Fruit fly (Drosophila melanogaster) whole organism, pupa: Measurements from ENCODE around the gene CG31178.

Experiments used
- CG10348 ChIP-seq: fragments of 200-800 bp; sonication (Bioruptor generic); IDR thresholded peaks from 2 replicates; pipeline ENCODE4 v1.3.6; 2022; ENCODE audit warnings: missing biosample characterization, missing genetic modification characterization
- CG12605 ChIP-seq: fragments of 200-800 bp; sonication (Bioruptor generic); IDR thresholded peaks from 2 replicates; pipeline ENCODE4 v1.3.6; 2022; ENCODE audit warnings: missing biosample characterization, missing genetic modification characterization
- CG13204 ChIP-seq: fragments of 200-800 bp; sonication (Bioruptor generic); optimal IDR thresholded peaks from 2 replicates; lab custom pipeline; 2018; ENCODE audit warnings: missing biosample characterization, mild to moderate bottlenecking, missing genetic modification characterization, moderate library complexity
- CG14655 ChIP-seq: fragments of 200-800 bp; sonication (Bioruptor generic); optimal IDR thresholded peaks from 3 replicates; lab custom pipeline; 2017; ENCODE audit warnings: mild to moderate bottlenecking, missing biosample characterization, missing genetic modification reagents, missing genetic modification characterization
- CG15710 ChIP-seq: fragments of 200-800 bp; sonication (Bioruptor generic); optimal IDR thresholded peaks from 2 replicates; lab custom pipeline; 2018; ENCODE audit warnings: missing biosample characterization, mild to moderate bottlenecking, missing genetic modification characterization, moderate library complexity
- CG17806 ChIP-seq: fragments of 200-800 bp; sonication (Bioruptor generic); optimal IDR thresholded peaks from 2 replicates; lab custom pipeline; 2018; ENCODE audit warnings: missing biosample characterization, mild to moderate bottlenecking, missing genetic modification characterization, moderate library complexity
- CG32121 ChIP-seq: fragments of 200-800 bp; sonication (Bioruptor generic); IDR thresholded peaks from 2 replicates; pipeline ENCODE4 v1.3.6; 2022; ENCODE audit warnings: missing biosample characterization, missing genetic modification characterization
- CG34367 ChIP-seq: fragments of 200-800 bp; sonication (Bioruptor generic); optimal IDR thresholded peaks from 2 replicates; lab custom pipeline; 2018; ENCODE audit warnings: missing biosample characterization, mild to moderate bottlenecking, missing genetic modification characterization
- CG4496 ChIP-seq: fragments of 200-800 bp; sonication (Bioruptor generic); IDR thresholded peaks from 3 replicates; pipeline ENCODE4 v1.3.6; 2022; ENCODE audit warnings: missing biosample characterization, missing genetic modification characterization
- CG8159 ChIP-seq: fragments of 200-800 bp; sonication (Bioruptor generic); optimal IDR thresholded peaks from 3 replicates; lab custom pipeline; 2018; ENCODE audit warnings: missing biosample characterization, mild to moderate bottlenecking, missing genetic modification characterization, moderate library complexity
- CG8301 ChIP-seq: fragments of 200-800 bp; sonication (Bioruptor generic); optimal IDR thresholded peaks from 2 replicates; lab custom pipeline; 2018; ENCODE audit warnings: missing biosample characterization, mild to moderate bottlenecking, missing genetic modification characterization
- CG9948 ChIP-seq: fragments of 200-800 bp; sonication (Bioruptor generic); optimal IDR thresholded peaks from 2 replicates; lab custom pipeline; 2018; ENCODE audit warnings: missing biosample characterization, mild to moderate bottlenecking, missing genetic modification characterization, moderate library complexity
- D1 ChIP-seq: fragments of 200-800 bp; sonication (Bioruptor generic); optimal IDR thresholded peaks from 2 replicates; lab custom pipeline; 2018; ENCODE audit warnings: missing biosample characterization, mild to moderate bottlenecking, missing genetic modification characterization, moderate library complexity
- EcR ChIP-seq: fragments of 200-800 bp; sonication (Bioruptor generic); optimal IDR thresholded peaks from 3 replicates; lab custom pipeline; 2019; ENCODE audit warnings: missing biosample characterization, missing genetic modification characterization, mild to moderate bottlenecking, moderate library complexity, missing genetic modification reagents
- Ets98B ChIP-seq: fragments of 200-800 bp; sonication (Bioruptor generic); IDR thresholded peaks from 2 replicates; pipeline ENCODE4 v1.3.6; 2022; ENCODE audit warnings: missing biosample characterization, missing genetic modification characterization
- Pif1A ChIP-seq: fragments of 200-800 bp; sonication (Bioruptor generic); optimal IDR thresholded peaks from 3 replicates; lab custom pipeline; 2016; ENCODE audit warnings: missing biosample characterization, missing genetic modification characterization
- Pif1B ChIP-seq: fragments of 200-800 bp; sonication (Bioruptor generic); optimal IDR thresholded peaks from 3 replicates; lab custom pipeline; 2016; ENCODE audit warnings: missing biosample characterization, missing genetic modification characterization
- Snoo ChIP-seq: fragments of 200-800 bp; sonication (Bioruptor generic); optimal IDR thresholded peaks from 3 replicates; lab custom pipeline; 2017; ENCODE audit warnings: missing biosample characterization, mild to moderate bottlenecking, missing genetic modification characterization, inconsistent platforms
- fd96Ca ChIP-seq: fragments of 200-800 bp; sonication (Bioruptor generic); IDR thresholded peaks from 3 replicates; pipeline ENCODE4 v1.3.6; 2022; ENCODE audit warnings: missing biosample characterization, missing genetic modification characterization
- gl ChIP-seq: fragments of 200-800 bp; sonication (Bioruptor generic); optimal IDR thresholded peaks from 2 replicates; lab custom pipeline; 2018; ENCODE audit warnings: missing biosample characterization, mild to moderate bottlenecking, missing genetic modification characterization
- rn ChIP-seq: fragments of 200-800 bp; sonication (Bioruptor generic); IDR thresholded peaks from 2 replicates; pipeline ENCODE4 v1.3.6; 2022; ENCODE audit warnings: missing biosample characterization, missing genetic modification characterization

Gene CG31178

dm6 chr3R:21828785-21829486 is 44.6 kb upstream of the CG31178 start:
- TF ChIP-seq Ets98B (GFP tag; lab: Robert Waterston, UW): peak; percentile 74
- TF ChIP-seq CG9948 (tag; lab: Kevin White, UChicago): peak; percentile 92
- TF ChIP-seq rn (GFP tag; lab: Robert Waterston, UW): peak; percentile 58; the same call in 1 of the 2 replicates
- peak; percentile 78 for TF ChIP-seq CG17806 (tag; lab: Kevin White, UChicago)
- peak; percentile 68 for TF ChIP-seq Pif1A (GFP tag; lab: Kevin White, UChicago)
- no peak for TF ChIP-seq Snoo (tag; lab: Kevin White, UChicago)
- TF ChIP-seq CG34367 (tag; lab: Kevin White, UChicago): peak; percentile 74
- TF ChIP-seq CG10348 (GFP tag; lab: Robert Waterston, UW): no peak
- no peak for TF ChIP-seq EcR (GFP tag; lab: Kevin White, UChicago)
- peak; percentile 79 for TF ChIP-seq Pif1B (GFP tag; lab: Kevin White, UChicago)
- peak; percentile 75 for TF ChIP-seq CG15710 (tag; lab: Kevin White, UChicago)
- TF ChIP-seq CG14655 (GFP tag; lab: Kevin White, UChicago): peak; percentile 94
- TF ChIP-seq CG32121 (GFP tag; lab: Robert Waterston, UW): peak; percentile 71
- peak; percentile 92 for TF ChIP-seq CG8301 (tag; lab: Kevin White, UChicago)
- TF ChIP-seq CG8159 (tag; lab: Kevin White, UChicago): peak; percentile 81
- TF ChIP-seq CG12605 (GFP tag; lab: Robert Waterston, UW): peak; percentile 66
- TF ChIP-seq fd96Ca (GFP tag; lab: Robert Waterston, UW): peak; percentile 59; the same call in 2 of the 3 replicates
- peak; percentile 37 for TF ChIP-seq gl
- peak; percentile 80 for TF ChIP-seq CG4496
- peak; percentile 25 for TF ChIP-seq CG13204 (GFP tag; lab: Kevin White, UChicago)
- TF ChIP-seq D1 (tag; lab: Kevin White, UChicago): peak; percentile 60

dm6 chr3R:21829487-21829957 is 44.0 kb upstream of the CG31178 start:
- TF ChIP-seq fd96Ca (GFP tag; lab: Robert Waterston, UW): peak; percentile 66; the same call in 1 of the 3 replicates
- peak; percentile 22 for TF ChIP-seq CG34367 (tag; lab: Kevin White, UChicago)
- no peak for TF ChIP-seq CG12605 (GFP tag; lab: Robert Waterston, UW)
- peak; percentile 49 for TF ChIP-seq Pif1A (GFP tag; lab: Kevin White, UChicago)
- TF ChIP-seq CG14655 (GFP tag; lab: Kevin White, UChicago): no peak
- TF ChIP-seq rn (GFP tag; lab: Robert Waterston, UW): no peak
- peak; percentile 44 for TF ChIP-seq CG15710 (tag; lab: Kevin White, UChicago)
- TF ChIP-seq D1 (tag; lab: Kevin White, UChicago): no peak
- peak; percentile 9 for TF ChIP-seq gl
- no peak; the same call in 2 of the 3 replicates for TF ChIP-seq CG4496
- no peak for TF ChIP-seq Pif1B (GFP tag; lab: Kevin White, UChicago)
- no peak for TF ChIP-seq CG8301 (tag; lab: Kevin White, UChicago)
- no peak for TF ChIP-seq CG32121 (GFP tag; lab: Robert Waterston, UW)
- TF ChIP-seq CG10348 (GFP tag; lab: Robert Waterston, UW): no peak
- peak; percentile 98 for TF ChIP-seq EcR (GFP tag; lab: Kevin White, UChicago)
- TF ChIP-seq CG13204 (GFP tag; lab: Kevin White, UChicago): no peak
- peak; percentile 35 for TF ChIP-seq CG9948 (tag; lab: Kevin White, UChicago)
- peak; percentile 36 for TF ChIP-seq CG8159 (tag; lab: Kevin White, UChicago)
- TF ChIP-seq CG17806 (tag; lab: Kevin White, UChicago): peak; percentile 77
- TF ChIP-seq Snoo (tag; lab: Kevin White, UChicago): no peak
- 0 out of 2 replicates have a peak, but pooled peaks have one; percentile 4 for TF ChIP-seq Ets98B (GFP tag; lab: Robert Waterston, UW)

- TF ChIP-seq CG4496 (peak; percentile 39; the same call in 1 of the 3 replicates), D1 (tag; lab: Kevin White, UChicago) (peak; percentile 50), CG32121 (GFP tag; lab: Robert Waterston, UW) (no peak), CG34367 (tag; lab: Kevin White, UChicago) (peak; percentile 59), CG15710 (tag; lab: Kevin White, UChicago) (peak; percentile 78), EcR (GFP tag; lab: Kevin White, UChicago) (no peak), CG8159 (tag; lab: Kevin White, UChicago) (peak; percentile 84), CG17806 (tag; lab: Kevin White, UChicago) (peak; percentile 71), CG10348 (GFP tag; lab: Robert Waterston, UW) (no peak), CG14655 (GFP tag; lab: Kevin White, UChicago) (peak; percentile 92), CG8301 (tag; lab: Kevin White, UChicago) (peak; percentile 78), Pif1A (GFP tag; lab: Kevin White, UChicago) (no peak), CG9948 (tag; lab: Kevin White, UChicago) (peak; percentile 83), gl (no peak)
Observed at dm6 chr3R:21830303-21830707, 43.2 kb upstream of the CG31178 start.

DNA sequence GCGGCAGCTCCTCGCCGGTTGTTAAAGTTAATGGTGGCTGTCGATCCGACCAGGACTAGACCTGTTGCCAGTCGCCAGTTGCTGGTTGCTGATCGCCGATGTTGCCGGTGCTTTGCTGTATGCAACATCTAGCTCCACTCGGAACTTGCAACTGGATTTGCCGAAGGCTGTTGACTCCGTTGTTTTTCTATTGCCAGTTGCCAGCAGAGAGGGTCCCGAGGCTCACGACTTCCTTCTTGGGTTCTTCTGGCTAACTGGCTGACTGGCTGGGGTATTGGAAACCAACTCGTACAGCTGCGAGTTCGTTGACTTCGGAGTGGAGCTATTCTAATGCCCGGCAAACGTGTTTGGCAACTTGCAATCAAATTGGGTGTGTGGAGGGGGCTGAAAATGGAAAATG is 42.5 kb upstream of the CG31178 start:
- TF ChIP-seq CG8159 (tag; lab: Kevin White, UChicago) (no peak), CG12605 (GFP tag; lab: Robert Waterston, UW) (no peak), CG17806 (tag; lab: Kevin White, UChicago) (no peak), CG4496 (no peak), Ets98B (GFP tag; lab: Robert Waterston, UW) (no peak), EcR (GFP tag; lab: Kevin White, UChicago) (peak; percentile 67)

- TF ChIP-seq EcR (GFP tag; lab: Kevin White, UChicago) (peak; percentile 5), D1 (tag; lab: Kevin White, UChicago) (no peak)
Observed at dm6 chr3R:21832203-21832602, 41.3 kb upstream of the CG31178 start, which contains the start of gene Gr93a. Gene Gr93a (plus strand): TSS chr3R:21832503.
